Worm (Caenorhabditis elegans) whole organism, L1 larva: ENCODE data around the gene ncam-1.

Experiments
- C16A3.4 ChIP-seq: fragments of 150-350 bp; optimal IDR thresholded peaks from 2 replicates; lab custom pipeline; 2014; ENCODE audit warnings: missing biosample characterization, missing genetic modification characterization
- ceh-82 ChIP-seq, 3 experiments: fragments of 150-350 bp in 1 of 3; sonication (generic microtip) in 2 of 3; optimal IDR thresholded peaks; 2 replicates each; lab custom pipeline; 2014 to 2017; ENCODE audit warnings: missing biosample characterization in 3 of 3, missing genetic modification characterization in 3 of 3
- dpl-1 ChIP-seq, 3 experiments: fragments of 150-350 bp in 2 of 3; sonication (generic microtip) in 1 of 3; optimal IDR thresholded peaks; 2 replicates each; lab custom pipeline; 2014 to 2017; ENCODE audit warnings: missing biosample characterization in 3 of 3, missing genetic modification characterization in 3 of 3, missing genetic modification reagents in 3 of 3
- efl-1 ChIP-seq, 4 experiments: fragments of 150-350 bp; optimal IDR thresholded peaks in 3 of 4; peaks in 1 of 4; 1 replicate in 1 of 4; 2 replicates in 3 of 4; lab custom pipeline; 2014; ENCODE audit warnings: missing biosample characterization in 2 of 4, missing genetic modification characterization in 2 of 4, missing genetic modification reagents in 2 of 4
- egl-27 ChIP-seq, 2 experiments: fragments of 150-350 bp in 1 of 2; sonication (generic microtip); optimal IDR thresholded peaks; 3 replicates each; lab custom pipeline; 2017 to 2018; ENCODE audit warnings: missing biosample characterization in 2 of 2, missing genetic modification characterization in 2 of 2, missing genetic modification reagents in 2 of 2
- elt-2 ChIP-seq: sonication (generic microtip); optimal IDR thresholded peaks from 2 replicates; lab custom pipeline; 2016; ENCODE audit warnings: missing genetic modification characterization, mild to moderate bottlenecking, inconsistent platforms, missing compliant biosample characterization, missing genetic modification reagents
- ets-5 ChIP-seq: fragments of 200-800 bp; sonication (Bioruptor generic); IDR thresholded peaks from 2 replicates; pipeline ENCODE4 v1.3.6; 2022; ENCODE audit warnings: missing genetic modification characterization, missing compliant biosample characterization
- fkh-8 ChIP-seq: sonication (generic microtip); optimal IDR thresholded peaks from 2 replicates; lab custom pipeline; 2016; ENCODE audit warnings: mild to moderate bottlenecking, missing genetic modification characterization, missing compliant biosample characterization
- hlh-17 ChIP-seq: fragments of 200-800 bp; sonication (Bioruptor generic); optimal IDR thresholded peaks from 2 replicates; lab custom pipeline; 2018; ENCODE audit warnings: missing genetic modification characterization, mild to moderate bottlenecking, missing compliant biosample characterization, moderate library complexity, borderline replicate concordance
- hpl-2 ChIP-seq: fragments of 150-350 bp; optimal IDR thresholded peaks from 2 replicates; lab custom pipeline; 2014; ENCODE audit warnings: missing biosample characterization, missing genetic modification reagents, missing genetic modification characterization
- irx-1 ChIP-seq: sonication (generic microtip); optimal IDR thresholded peaks from 2 replicates; lab custom pipeline; 2016; ENCODE audit warnings: missing genetic modification characterization, missing compliant biosample characterization
- isw-1 ChIP-seq: fragments of 200-800 bp; sonication (Bioruptor generic); IDR thresholded peaks from 2 replicates; pipeline ENCODE4 v1.3.6; 2022; ENCODE audit warnings: missing genetic modification characterization, missing compliant biosample characterization
- jun-1 ChIP-seq: fragments of 150-350 bp; optimal IDR thresholded peaks from 2 replicates; lab custom pipeline; 2014; ENCODE audit warnings: missing biosample characterization, missing genetic modification reagents, missing genetic modification characterization
- lin-13 ChIP-seq: fragments of 150-350 bp; optimal IDR thresholded peaks from 2 replicates; lab custom pipeline; 2014; ENCODE audit warnings: missing biosample characterization, missing genetic modification reagents, missing genetic modification characterization
- lin-14 ChIP-seq: fragments of 200-800 bp; sonication (Bioruptor generic); optimal IDR thresholded peaks from 2 replicates; lab custom pipeline; 2018; ENCODE audit warnings: mild to moderate bottlenecking, missing genetic modification characterization, moderate library complexity, missing compliant biosample characterization
- lin-15B ChIP-seq: fragments of 150-350 bp; sonication (generic microtip); optimal IDR thresholded peaks from 3 replicates; lab custom pipeline; 2014; ENCODE audit warnings: missing biosample characterization, missing genetic modification characterization
- lin-35 ChIP-seq, 2 experiments: fragments of 150-350 bp; optimal IDR thresholded peaks; 2 replicates each; lab custom pipeline; 2014; ENCODE audit warnings: missing biosample characterization in 2 of 2, missing genetic modification characterization in 2 of 2, missing genetic modification reagents in 2 of 2
- lin-39 ChIP-seq: fragments of 150-350 bp; optimal IDR thresholded peaks from 2 replicates; lab custom pipeline; 2014; ENCODE audit warnings: missing biosample characterization, missing genetic modification reagents, missing genetic modification characterization
- lsy-2 ChIP-seq, 2 experiments: fragments of 150-350 bp; optimal IDR thresholded peaks; 2 replicates each; lab custom pipeline; 2014; ENCODE audit warnings: missing biosample characterization in 2 of 2, missing genetic modification characterization in 2 of 2
- mef-2 ChIP-seq: fragments of 150-350 bp; optimal IDR thresholded peaks from 2 replicates; lab custom pipeline; 2014; ENCODE audit warnings: missing biosample characterization, missing genetic modification characterization
- nhr-19 ChIP-seq: fragments of 200-800 bp; sonication (Bioruptor generic); conservative IDR thresholded peaks from 2 replicates; pipeline ENCODE4 v1.3.6; 2022; ENCODE audit warnings: missing genetic modification characterization, missing compliant biosample characterization
- nhr-77 ChIP-seq: fragments of 150-350 bp; optimal IDR thresholded peaks from 2 replicates; lab custom pipeline; 2014; ENCODE audit warnings: missing biosample characterization, missing genetic modification characterization
- nhr-84 ChIP-seq: sonication (generic microtip); optimal IDR thresholded peaks from 2 replicates; lab custom pipeline; 2017; ENCODE audit warnings: missing biosample characterization, missing genetic modification characterization
- nhr-85 ChIP-seq: sonication (generic microtip); peaks from one replicate; lab custom pipeline; 2016; ENCODE audit warnings: missing genetic modification characterization, inconsistent platforms, missing compliant biosample characterization
- rnt-1 ChIP-seq: sonication (generic microtip); optimal IDR thresholded peaks from 2 replicates; lab custom pipeline; 2016; ENCODE audit warnings: mild to moderate bottlenecking, missing genetic modification characterization, moderate library complexity, missing compliant biosample characterization
- skn-1 ChIP-seq: fragments of 150-350 bp; optimal IDR thresholded peaks from 2 replicates; lab custom pipeline; 2014; ENCODE audit warnings: missing biosample characterization, missing genetic modification characterization
- sox-4 ChIP-seq: sonication (generic microtip); optimal IDR thresholded peaks from 2 replicates; lab custom pipeline; 2016; ENCODE audit warnings: missing genetic modification characterization, missing compliant biosample characterization
- tbx-2 ChIP-seq: sonication (generic microtip); optimal IDR thresholded peaks from 2 replicates; lab custom pipeline; 2016; ENCODE audit warnings: missing genetic modification characterization, missing compliant biosample characterization
- tlp-1 ChIP-seq: fragments of 150-350 bp; optimal IDR thresholded peaks from 2 replicates; lab custom pipeline; 2014; ENCODE audit warnings: missing biosample characterization, missing genetic modification characterization
- unc-30 ChIP-seq: sonication (generic microtip); optimal IDR thresholded peaks from 2 replicates; lab custom pipeline; 2017; ENCODE audit warnings: missing biosample characterization, missing genetic modification characterization
- zag-1 ChIP-seq: fragments of 150-350 bp; optimal IDR thresholded peaks from 2 replicates; lab custom pipeline; 2014; ENCODE audit warnings: missing biosample characterization, missing genetic modification characterization
- ztf-11 ChIP-seq, 2 experiments: sonication (generic microtip); optimal IDR thresholded peaks; 2 replicates each; lab custom pipeline; 2016 to 2017; ENCODE audit warnings: missing genetic modification characterization in 2 of 2, missing biosample characterization in 1 of 2, missing compliant biosample characterization in 1 of 2

Gene ncam-1

DNA sequence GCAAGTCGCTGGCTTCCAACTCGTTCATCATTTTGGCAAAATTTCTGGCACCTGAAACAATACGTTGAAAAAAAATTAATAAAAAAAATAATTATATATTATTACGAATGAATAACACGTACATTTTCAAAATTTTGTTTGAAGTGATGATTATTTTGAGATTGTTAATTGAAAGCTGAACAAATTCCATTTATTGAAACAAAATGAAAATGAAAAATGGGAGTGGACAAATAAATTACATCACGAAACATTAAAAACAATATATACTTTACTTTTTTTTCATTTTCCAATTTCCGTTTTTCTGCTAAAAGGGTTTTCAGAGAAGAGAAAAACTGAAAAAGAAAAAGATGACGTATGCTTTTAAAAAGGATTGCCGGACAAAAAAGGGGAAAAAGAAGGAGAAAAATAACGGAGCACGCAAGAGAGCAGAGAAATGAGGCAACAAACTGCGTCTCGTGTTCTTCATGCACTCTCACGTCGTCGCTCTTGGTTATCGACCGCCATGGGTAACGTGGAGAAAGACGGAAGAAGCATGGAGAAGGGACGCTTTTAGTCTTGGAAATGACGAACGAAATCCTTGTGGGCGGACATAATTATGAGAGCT, 29.9 kb upstream of the ncam-1 start, which contains the start of gene rund-1 (continued):
- TF ChIP-seq ceh-82 (tag; optimal IDR thresholded peaks at IDR 0.05; lab: Kevin White, UChicago) (peak in 1 of 3 experiments; percentile 62), irx-1 (tag; lab: Kevin White, UChicago) (peak; percentile 0), efl-1 (optimal IDR thresholded peaks at IDR 0.05; lab: Kevin White, UChicago) (peak in 1 of 2 experiments; percentile 11), efl-1 (GFP tag; optimal IDR thresholded peaks at IDR 0.05 in 1 of 2; lab: Kevin White, UChicago) (no peak), hlh-17 (GFP tag; lab: Kevin White, UChicago) (no peak), fkh-8 (tag; lab: Kevin White, UChicago) (peak; percentile 98), zag-1 (tag; lab: Kevin White, UChicago) (peak; percentile 36), C16A3.4 (tag; lab: Kevin White, UChicago) (no peak), lsy-2 (tag; optimal IDR thresholded peaks at IDR 0.05; lab: Kevin White, UChicago) (peak; percentile 50 to 51), egl-27 (tag; optimal IDR thresholded peaks at IDR 0.05; lab: Kevin White, UChicago) (no peak), nhr-77 (peak; percentile 33), tlp-1 (no peak), skn-1 (tag; lab: Kevin White, UChicago) (peak; percentile 40), isw-1 (GFP tag; lab: Robert Waterston, UW) (peak; percentile 31), sox-4 (tag; lab: Kevin White, UChicago) (peak; percentile 71), mef-2 (tag; lab: Kevin White, UChicago) (peak; percentile 43)

DNA sequence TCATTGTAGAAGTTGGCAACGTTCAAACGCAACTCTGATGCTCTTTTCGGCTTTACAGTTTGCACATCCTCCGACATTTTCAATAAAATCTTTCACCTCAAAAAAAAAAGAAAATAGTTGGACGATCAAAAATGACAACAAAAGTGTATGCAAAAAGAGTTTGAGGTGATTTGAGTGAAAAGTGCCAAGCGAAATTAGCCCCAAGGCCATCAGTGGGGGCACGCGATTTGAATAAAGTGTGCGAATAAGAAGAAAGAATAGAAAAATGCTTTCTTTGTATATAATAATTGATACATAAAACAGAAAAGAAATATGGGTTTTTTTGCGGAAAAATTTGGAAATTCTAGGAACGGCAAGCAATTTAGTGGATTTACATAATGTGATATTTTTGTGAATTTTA, 25.6 kb upstream of the ncam-1 start, which contains the start of gene T19D7.5:
Gene T19D7.5, minus strand, starts transcription at position 101 of the 400 bp plus-strand sequence.
- peak; percentile 9 for TF ChIP-seq lin-14 (GFP tag; lab: Kevin White, UChicago)
- TF ChIP-seq rnt-1 (tag; lab: Kevin White, UChicago): no peak

DNA sequence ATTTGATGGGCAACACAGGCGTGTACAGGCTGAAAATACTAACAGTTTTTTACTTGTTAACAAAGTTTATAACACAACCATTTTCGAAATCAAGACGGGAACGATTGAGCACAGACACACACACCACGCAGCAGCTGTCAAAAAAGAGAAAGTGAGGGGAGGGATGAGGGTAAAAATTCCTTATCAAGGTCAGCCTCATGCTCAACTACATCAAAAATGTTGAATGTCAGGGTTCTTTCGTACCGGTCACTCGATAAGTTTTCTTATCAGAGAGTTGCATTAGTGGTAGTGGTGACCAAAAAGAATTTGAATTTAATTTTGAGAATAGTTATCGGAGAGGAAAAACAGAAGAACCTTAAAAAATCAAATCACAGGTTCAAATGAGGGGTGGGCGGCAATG, 21.1 kb upstream of the ncam-1 start, which contains the start of gene T19D7.6:
Gene T19D7.6, minus strand, starts transcription at position 198 of the 400 bp plus-strand sequence.
- TF ChIP-seq hpl-2 (GFP tag; lab: Kevin White, UChicago) (no peak), nhr-84 (tag; lab: Kevin White, UChicago) (no peak), efl-1 (optimal IDR thresholded peaks at IDR 0.05; lab: Kevin White, UChicago) (no peak), efl-1 (GFP tag; optimal IDR thresholded peaks at IDR 0.05 in 1 of 2; lab: Kevin White, UChicago) (peak in 1 of 2 experiments; percentile 2), dpl-1 (GFP tag; optimal IDR thresholded peaks at IDR 0.05; lab: Kevin White, UChicago) (no peak), ets-5 (GFP tag; lab: Robert Waterston, UW) (no peak), jun-1 (tag; lab: Kevin White, UChicago) (no peak), unc-30 (tag; lab: Kevin White, UChicago) (no peak), lin-39 (tag; lab: Kevin White, UChicago) (no peak), lin-14 (GFP tag; lab: Kevin White, UChicago) (no peak), elt-2 (tag; lab: Kevin White, UChicago) (peak; percentile 43), lin-35 (GFP tag; optimal IDR thresholded peaks at IDR 0.05; lab: Kevin White, UChicago) (peak in 1 of 2 experiments; percentile 20), nhr-19 (GFP tag; lab: Robert Waterston, UW) (no peak), lin-13 (no peak), irx-1 (tag; lab: Kevin White, UChicago) (no peak)
- TF ChIP-seq, all 84 proteins: peak for 3

DNA sequence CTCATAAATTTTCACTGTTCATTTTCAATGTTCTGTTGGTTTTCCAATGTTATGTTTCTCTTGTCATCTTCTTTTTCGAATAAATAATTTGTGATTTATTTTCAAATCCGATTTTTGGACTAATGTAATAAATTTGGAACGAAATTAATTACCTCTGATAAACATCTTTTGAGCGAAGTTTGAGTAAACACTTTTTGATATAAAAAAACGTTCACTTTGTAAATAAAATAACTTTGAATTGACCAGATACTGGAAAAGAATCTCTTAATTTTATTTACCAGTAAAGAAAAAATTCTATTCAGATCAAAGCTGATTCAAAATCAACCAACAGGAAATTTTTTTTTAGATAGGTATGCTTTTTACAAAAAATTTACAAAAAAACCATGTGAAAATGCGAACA, 19.9 kb upstream of the ncam-1 start, which contains the start of gene lgc-32:
Gene lgc-32, plus strand, starts transcription at position 301 of the 400 bp plus-strand sequence.
- TF ChIP-seq lin-15B (tag; lab: Kevin White, UChicago) (no peak), ztf-11 (tag; optimal IDR thresholded peaks at IDR 0.05; lab: Kevin White, UChicago) (no peak), nhr-85 (tag; lab: Kevin White, UChicago) (peak; percentile 15), C16A3.4 (tag; lab: Kevin White, UChicago) (no peak), tbx-2 (tag; lab: Kevin White, UChicago) (no peak)
